Worm (Caenorhabditis elegans): ENCODE data around the gene C08H9.16.

The C08H9.16 gene

ce11 chrII:9943246-9943645 lies 50.7 kb downstream of the C08H9.16 start:
- no peak for TF ChIP-seq tbx-8 (GFP tag; optimal IDR thresholded peaks at IDR 0.05)
- no peak for TF ChIP-seq lin-13 (tag; optimal IDR thresholded peaks at IDR 0.05)
- no peak for TF ChIP-seq elt-3 (tag; optimal IDR thresholded peaks at IDR 0.05)
- no peak for TF ChIP-seq mls-2 (tag; optimal IDR thresholded peaks at IDR 0.05)
- TF ChIP-seq lin-32 (GFP tag; optimal IDR thresholded peaks at IDR 0.05) = no peak
- TF ChIP-seq blmp-1 (tag; optimal IDR thresholded peaks at IDR 0.05) = no peak
- TF ChIP-seq ham-2 (GFP tag; optimal IDR thresholded peaks at IDR 0.05) = no peak
- TF ChIP-seq nhr-2 (tag; optimal IDR thresholded peaks at IDR 0.05) = no peak
- TF ChIP-seq snpc-4 (tag; optimal IDR thresholded peaks at IDR 0.05) = no peak
- TF ChIP-seq pha-4 (tag; optimal IDR thresholded peaks at IDR 0.05) = no peak
- TF ChIP-seq zip-8 (tag; optimal IDR thresholded peaks at IDR 0.05) = no peak

DNA sequence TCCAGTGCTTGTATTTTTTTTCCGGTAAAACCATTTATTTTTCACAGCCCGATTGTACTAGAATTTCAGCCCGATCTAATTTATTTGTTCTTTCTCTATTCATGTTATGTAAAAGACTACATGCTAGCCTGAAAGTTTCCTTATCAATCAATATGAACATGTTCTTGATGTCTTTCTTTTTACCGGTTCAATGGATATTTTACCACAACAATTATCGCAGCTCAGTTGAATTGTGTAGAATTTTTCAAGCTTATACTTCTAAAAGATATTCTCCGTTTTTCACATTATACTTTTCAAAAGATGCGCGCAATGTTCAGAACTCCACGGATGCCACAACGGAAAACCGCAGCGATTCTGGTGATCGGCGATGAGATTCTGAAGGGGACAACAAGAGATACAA lies 51.3 kb downstream of the C08H9.16 start, which contains the start of gene flad-1:
flad-1 (plus strand) TSS at position 301 of the 400 bp plus-strand sequence.
- TF ChIP-seq nhr-76 (tag; optimal IDR thresholded peaks at IDR 0.05) = no peak
- no peak for TF ChIP-seq ceh-39 (tag; optimal IDR thresholded peaks at IDR 0.05)
- TF ChIP-seq elt-3 (tag; optimal IDR thresholded peaks at IDR 0.05) = no peak
- no peak for TF ChIP-seq mab-5 (tag; optimal IDR thresholded peaks at IDR 0.05)
- no peak for TF ChIP-seq nhr-12 (tag; optimal IDR thresholded peaks at IDR 0.05)
- TF ChIP-seq mls-2 (tag; optimal IDR thresholded peaks at IDR 0.05) = no peak
- TF ChIP-seq M03D4.4 (tag; optimal IDR thresholded peaks at IDR 0.05) = no peak
- TF ChIP-seq drap-1 (GFP tag; optimal IDR thresholded peaks at IDR 0.05) = no peak
- TF ChIP-seq nhr-237 (tag; optimal IDR thresholded peaks at IDR 0.05) = no peak
- TF ChIP-seq ces-1 (GFP tag; optimal IDR thresholded peaks at IDR 0.05) = no peak

Data from whole organism, mixed stage, embryonic.